Fruit fly (Drosophila melanogaster) whole organism, wandering third instar larva: Measurements from ENCODE around the gene Mvb12.

Source experiments
- Abd-B ChIP-seq: fragments of >200 bp; optimal IDR thresholded peaks from 2 replicates; lab custom pipeline; 2017; ENCODE audit warnings: missing biosample characterization, missing genetic modification characterization
- CG32264 ChIP-seq: fragments of 200-800 bp; sonication (Bioruptor generic); optimal IDR thresholded peaks from 2 replicates; lab custom pipeline; 2016; ENCODE audit warnings: missing biosample characterization, missing genetic modification characterization
- GATAd ChIP-seq: sonication (Bioruptor generic); optimal IDR thresholded peaks from 2 replicates; lab custom pipeline; 2016; ENCODE audit warnings: missing biosample characterization, missing genetic modification characterization
- HLH106 ChIP-seq: fragments of 200-800 bp; optimal IDR thresholded peaks from 3 replicates; lab custom pipeline; 2019; ENCODE audit warnings: missing biosample characterization, mild to moderate bottlenecking, missing genetic modification characterization, moderate library complexity
- Hr78 ChIP-seq: fragments of >200 bp; optimal IDR thresholded peaks from 2 replicates; lab custom pipeline; 2017; ENCODE audit warnings: missing biosample characterization, missing genetic modification characterization
- Mio ChIP-seq: sonication (Bioruptor generic); optimal IDR thresholded peaks from 2 replicates; lab custom pipeline; 2016; ENCODE audit warnings: missing biosample characterization, missing genetic modification characterization
- Myc ChIP-seq: fragments of >200 bp; optimal IDR thresholded peaks from 2 replicates; lab custom pipeline; 2017
- N ChIP-seq: fragments of >200 bp; optimal IDR thresholded peaks from 2 replicates; lab custom pipeline; 2018; ENCODE audit warnings: missing biosample characterization, missing external identifiers, missing genetic modification characterization
- Vsx2 ChIP-seq: fragments of 200-300, 225-300 bp; sonication (Bioruptor generic); optimal IDR thresholded peaks from 2 replicates; lab custom pipeline; 2018; ENCODE audit warnings: missing biosample characterization, missing genetic modification characterization; ENCODE audit not compliant: partially characterized antibody
- dl ChIP-seq, 2 experiments: fragments of 175-275, 200-275 bp in 1 of 2; fragments of 200-275 bp in 1 of 2; sonication (Bioruptor generic); optimal IDR thresholded peaks; lab custom pipeline; 2018; ENCODE audit warnings: mild to moderate bottlenecking in 2 of 2, missing biosample characterization in 2 of 2, missing genetic modification characterization in 2 of 2, moderate library complexity in 2 of 2; ENCODE audit not compliant: partially characterized antibody in 2 of 2, insufficient read depth in 1 of 2
- dmrt93B ChIP-seq: fragments of 200-800 bp; sonication (Bioruptor generic); optimal IDR thresholded peaks from 2 replicates; lab custom pipeline; 2018; ENCODE audit warnings: missing biosample characterization, mild to moderate bottlenecking, missing genetic modification characterization
- lola ChIP-seq: fragments of >200 bp; optimal IDR thresholded peaks from 2 replicates; lab custom pipeline; 2017; ENCODE audit warnings: missing biosample characterization, missing genetic modification characterization
- pan ChIP-seq: fragments of >200 bp; optimal IDR thresholded peaks from 2 replicates; lab custom pipeline; 2017
- rgr ChIP-seq: fragments of 200-800 bp; sonication (Bioruptor generic); optimal IDR thresholded peaks from 3 replicates; lab custom pipeline; 2016; ENCODE audit warnings: missing biosample characterization, mild to moderate bottlenecking, missing genetic modification characterization

dm6 chrX:18091159-18091676 lies 9.9 kb downstream of the Mvb12 start, which contains the start of gene scu:
- TF ChIP-seq dl (GFP tag; optimal IDR thresholded peaks at IDR 0.05; lab: Kevin White, UChicago; ENCODE audit: insufficient read depth in 1 of 2, partially characterized antibody in 2 of 2) (no peak), pan (lab: Kevin White, UChicago) (no peak), CG32264 (GFP tag; lab: Kevin White, UChicago) (no peak), lola (GFP tag; lab: Kevin White, UChicago) (no peak), dmrt93B (GFP tag; lab: Kevin White, UChicago) (no peak), rgr (no peak), HLH106 (tag; lab: Kevin White, UChicago) (no peak), Myc (lab: Kevin White, UChicago) (no peak), Abd-B (no peak), Mio (GFP tag; lab: Kevin White, UChicago) (no peak), N (GFP tag; lab: Kevin White, UChicago) (no peak), Hr78 (GFP tag; lab: Kevin White, UChicago) (no peak), GATAd (GFP tag; lab: Kevin White, UChicago) (no peak), Vsx2 (GFP tag; lab: Kevin White, UChicago) (no peak)
